Fruit fly (Drosophila melanogaster) whole organism: Measurements from ENCODE around the gene CG34177.

Experiments used
- CG8478 ChIP-seq: fragments of >200 bp; optimal IDR thresholded peaks from 2 replicates; lab custom pipeline; 2018; ENCODE audit warnings: inconsistent platforms
- Dll ChIP-seq: fragments of >200 bp; optimal IDR thresholded peaks from 2 replicates; lab custom pipeline; 2017
- EcR ChIP-seq, 2 experiments: fragments of >200 bp; optimal IDR thresholded peaks; 2 replicates each; lab custom pipeline; 2017; ENCODE audit warnings: missing biosample characterization in 2 of 2, missing genetic modification characterization in 2 of 2, missing genetic modification reagents in 2 of 2
- pan ChIP-seq: fragments of >200 bp; optimal IDR thresholded peaks from 2 replicates; lab custom pipeline; 2017
- psq ChIP-seq: fragments of >200 bp; optimal IDR thresholded peaks from 2 replicates; lab custom pipeline; 2017
- usp ChIP-seq: fragments of >200 bp; optimal IDR thresholded peaks from 2 replicates; lab custom pipeline; 2017; ENCODE audit warnings: missing biosample characterization, missing genetic modification characterization, mixed read lengths

Gene CG34177

DNA sequence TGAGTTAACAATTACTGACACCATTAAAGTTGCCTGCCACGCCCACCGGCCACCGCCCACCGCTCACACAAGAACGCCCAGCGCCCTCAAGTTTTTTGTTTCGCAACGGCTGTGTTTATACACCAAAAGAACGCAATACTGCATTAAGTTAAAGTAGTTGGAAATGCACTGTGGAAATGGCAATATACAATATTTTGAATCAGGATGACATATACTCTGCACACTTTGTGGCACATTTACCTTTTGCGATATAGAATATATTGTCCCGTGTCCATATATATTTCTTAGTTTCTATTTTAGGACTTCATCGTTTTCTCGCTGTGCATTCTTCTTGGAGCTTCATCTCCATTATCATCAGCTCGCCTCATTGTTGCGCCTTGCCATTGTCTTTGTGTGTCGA, 17.6 kb upstream of the CG34177 start:
- no peak for TF ChIP-seq pan (lab: Kevin White, UChicago)

- no peak for TF ChIP-seq CG8478
Measured at dm6 chr2L:4416903-4417302, 16.8 kb upstream of the CG34177 start.

DNA sequence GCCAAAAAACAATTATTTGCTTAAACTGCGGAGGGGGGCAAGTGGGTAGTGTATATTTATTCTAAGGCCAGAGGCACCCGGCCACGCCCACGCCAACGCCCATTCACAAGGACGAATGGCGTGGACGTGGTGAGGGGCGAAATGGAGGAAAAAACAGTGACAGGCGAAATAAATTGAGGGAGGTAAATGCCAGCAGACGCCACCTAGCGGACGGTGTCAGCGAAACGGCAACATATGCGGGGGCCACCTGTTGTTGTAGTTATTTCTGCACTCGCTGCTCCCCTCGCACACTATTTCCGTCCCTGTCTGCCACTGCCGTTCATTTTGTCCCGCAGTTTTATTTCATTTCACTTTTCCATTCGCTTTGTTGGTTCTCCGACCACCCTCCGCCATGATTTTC, 15.7 kb upstream of the CG34177 start:
- TF ChIP-seq psq (lab: Kevin White, UChicago) (no peak), pan (lab: Kevin White, UChicago) (no peak), usp (GFP tag; lab: Kevin White, UChicago) (no peak), CG8478 (no peak), Dll (lab: Kevin White, UChicago) (no peak), EcR (GFP tag; optimal IDR thresholded peaks at IDR 0.05; lab: Kevin White, UChicago) (no peak)

DNA sequence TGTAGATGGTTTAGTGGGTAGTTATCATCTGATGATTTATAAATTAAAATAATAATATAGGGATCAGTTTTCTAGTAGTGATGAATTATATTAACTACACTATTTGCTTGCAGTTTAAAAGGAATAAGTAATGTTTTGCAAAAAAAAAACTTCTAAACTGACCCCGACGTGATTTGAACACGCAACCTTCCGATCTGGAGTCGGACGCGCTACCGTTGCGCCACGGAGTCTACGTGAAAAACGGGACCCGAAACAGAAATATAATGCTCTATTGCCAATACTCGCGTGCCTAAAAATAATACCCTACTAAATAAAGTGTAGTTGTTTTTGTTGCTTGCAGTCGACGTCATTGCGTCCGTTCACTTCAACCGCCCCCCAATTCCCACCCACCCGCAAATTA, 14.9 kb upstream of the CG34177 start:
- TF ChIP-seq Dll (lab: Kevin White, UChicago) = no peak
- no peak for TF ChIP-seq usp (GFP tag; lab: Kevin White, UChicago)
- no peak for TF ChIP-seq EcR (GFP tag; optimal IDR thresholded peaks at IDR 0.05; lab: Kevin White, UChicago)
- TF ChIP-seq pan (lab: Kevin White, UChicago) = no peak
- no peak for TF ChIP-seq psq (lab: Kevin White, UChicago)
- TF ChIP-seq CG8478 = no peak

dm6 chr2L:4422154-4422553, 11.6 kb upstream of the CG34177 start:
- TF ChIP-seq pan (lab: Kevin White, UChicago) = no peak
- TF ChIP-seq psq (lab: Kevin White, UChicago) = no peak
- TF ChIP-seq usp (GFP tag; lab: Kevin White, UChicago) = no peak
- no peak for TF ChIP-seq Dll (lab: Kevin White, UChicago)
- no peak for TF ChIP-seq CG8478
- no peak for TF ChIP-seq EcR (GFP tag; optimal IDR thresholded peaks at IDR 0.05; lab: Kevin White, UChicago)

- no peak for TF ChIP-seq CG8478
- no peak for TF ChIP-seq Dll (lab: Kevin White, UChicago)
- no peak for TF ChIP-seq EcR (GFP tag; optimal IDR thresholded peaks at IDR 0.05; lab: Kevin White, UChicago)
- no peak for TF ChIP-seq usp (GFP tag; lab: Kevin White, UChicago)
- TF ChIP-seq psq (lab: Kevin White, UChicago) = no peak
- no peak for TF ChIP-seq pan (lab: Kevin White, UChicago)
Measured at dm6 chr2L:4437487-4437886, 3.8 kb downstream of the CG34177 start, which contains the start of gene CG43056. Gene CG43056, plus strand, starts transcription at chr2L:4437787.

DNA sequence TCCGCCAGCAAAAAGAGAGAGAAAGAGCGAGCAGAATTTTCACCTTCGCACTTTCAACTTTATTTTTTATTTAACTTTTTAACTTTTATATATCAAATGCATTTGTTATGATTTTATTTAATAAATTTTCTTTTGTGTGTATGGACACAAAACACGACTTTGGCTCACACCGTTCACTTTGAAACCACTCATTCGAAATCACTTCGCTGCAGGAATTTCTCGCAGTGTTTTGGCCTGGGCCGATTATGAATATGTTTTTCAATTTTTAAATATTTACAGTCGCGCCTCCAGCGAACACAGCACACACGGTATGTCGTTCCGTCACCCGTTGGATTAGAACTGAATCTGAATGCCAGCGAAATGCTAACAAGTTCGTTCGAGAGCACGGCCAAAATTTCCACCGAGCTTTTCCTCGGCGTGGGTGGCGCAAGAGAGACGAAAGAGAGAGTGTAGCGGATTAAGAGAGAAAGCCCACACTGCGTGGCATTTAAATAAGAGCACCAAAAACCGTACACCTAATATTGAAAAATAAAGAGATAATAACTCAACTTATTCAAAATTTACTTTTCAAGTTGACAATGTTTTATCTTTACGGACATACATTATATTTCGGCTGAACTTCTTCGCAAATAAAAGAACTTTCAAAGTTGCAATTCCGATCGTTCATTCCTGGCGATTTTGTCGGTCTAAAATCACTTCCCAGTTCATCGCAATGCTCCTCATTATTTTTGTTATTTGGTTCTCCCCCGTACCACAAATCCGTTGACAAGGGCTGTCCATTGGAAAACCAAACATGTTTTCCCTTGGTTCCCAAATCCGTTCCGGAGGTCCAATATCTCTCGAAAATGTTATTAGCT, 7.4 kb downstream of the CG34177 start, which contains the start of gene CG15431:
Gene CG15431 (minus strand): TSS at position 402 of the 857 bp plus-strand sequence.
- TF ChIP-seq CG8478 = no peak
- no peak for TF ChIP-seq psq (lab: Kevin White, UChicago)
- no peak for TF ChIP-seq usp (GFP tag; lab: Kevin White, UChicago)
- no peak for TF ChIP-seq Dll (lab: Kevin White, UChicago)

DNA sequence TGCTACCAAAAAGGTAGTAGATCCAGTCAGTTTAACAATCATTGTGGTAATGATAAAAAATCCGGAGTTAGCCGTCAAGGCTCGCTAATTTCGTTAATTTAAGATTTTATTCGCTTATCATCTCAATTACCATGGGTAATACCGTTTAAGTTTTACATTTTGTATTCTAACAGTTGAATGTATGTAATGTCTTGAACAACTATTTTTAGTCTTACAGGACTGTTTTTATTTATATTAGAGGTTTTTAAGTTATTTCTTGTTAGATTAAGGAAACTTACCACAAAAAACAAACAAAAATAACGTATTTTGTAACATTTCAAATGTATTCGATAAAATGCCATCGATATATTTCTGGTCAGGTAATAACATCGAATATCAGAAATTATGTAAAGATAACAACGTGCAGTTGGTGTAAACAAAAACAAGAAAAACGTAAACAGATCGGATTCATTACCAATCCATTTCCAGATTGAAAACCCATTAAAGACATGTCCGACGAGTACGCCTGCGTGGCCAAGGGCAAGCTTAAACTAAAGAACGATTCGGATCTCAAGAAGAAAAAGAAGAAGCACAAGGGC, 8.4 kb downstream of the CG34177 start, which contains the start of the genes Sfp24F and CG15432:
Gene Sfp24F (minus strand): TSS at position 51 of the 578 bp plus-strand sequence.
Gene CG15432 (plus strand): TSS at position 311 of the 578 bp plus-strand sequence.
- TF ChIP-seq pan (lab: Kevin White, UChicago) = no peak
- TF ChIP-seq EcR (GFP tag; optimal IDR thresholded peaks at IDR 0.05; lab: Kevin White, UChicago) = no peak
- no peak for TF ChIP-seq Dll (lab: Kevin White, UChicago)
- no peak for TF ChIP-seq CG8478
- TF ChIP-seq usp (GFP tag; lab: Kevin White, UChicago) = no peak
- TF ChIP-seq psq (lab: Kevin White, UChicago) = no peak

dm6 chr2L:4444457-4444856, 10.7 kb downstream of the CG34177 start, which contains the start of the genes morgue and Elp3:
Gene morgue, minus strand, starts transcription at chr2L:4444680.
Gene Elp3, plus strand, starts transcription at chr2L:4444732.
- TF ChIP-seq usp (GFP tag; lab: Kevin White, UChicago) (no peak), Dll (lab: Kevin White, UChicago) (no peak), EcR (GFP tag; optimal IDR thresholded peaks at IDR 0.05; lab: Kevin White, UChicago) (no peak), CG8478 (no peak), pan (lab: Kevin White, UChicago) (no peak), psq (lab: Kevin White, UChicago) (no peak)

- TF ChIP-seq usp (GFP tag; lab: Kevin White, UChicago) (no peak), Dll (lab: Kevin White, UChicago) (no peak), CG8478 (no peak), psq (lab: Kevin White, UChicago) (no peak), EcR (GFP tag; optimal IDR thresholded peaks at IDR 0.05; lab: Kevin White, UChicago) (no peak), pan (lab: Kevin White, UChicago) (no peak)
Measured at dm6 chr2L:4448582-4449016, 14.9 kb downstream of the CG34177 start, which contains the start of gene MFS18. Gene MFS18, minus strand, starts transcription at chr2L:4448635.

DNA sequence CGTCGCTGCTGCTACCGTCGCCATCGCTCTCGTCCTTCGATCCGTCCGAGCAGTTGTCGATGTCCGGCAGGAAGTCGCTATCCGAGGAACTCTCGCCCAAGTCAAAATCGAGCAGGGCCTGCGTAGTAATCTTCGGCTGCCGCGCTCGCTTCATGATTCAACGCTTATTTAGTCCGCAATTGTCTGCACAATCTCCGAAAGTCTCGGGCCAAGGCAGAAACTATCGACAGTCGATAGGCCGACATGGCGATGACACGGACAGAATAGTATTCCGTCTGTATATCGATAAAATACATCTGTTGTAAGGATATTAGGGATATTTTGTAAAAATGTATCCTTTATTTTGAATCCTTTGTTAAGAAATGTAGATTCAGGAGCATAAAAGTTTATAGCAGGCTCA, 19.1 kb downstream of the CG34177 start, which contains the start of gene CG15439:
Gene CG15439 (minus strand): TSS at position 241 of the 400 bp plus-strand sequence.
- TF ChIP-seq Dll (lab: Kevin White, UChicago) = no peak
- TF ChIP-seq CG8478 = no peak
- TF ChIP-seq usp (GFP tag; lab: Kevin White, UChicago) = no peak
- no peak for TF ChIP-seq pan (lab: Kevin White, UChicago)
- TF ChIP-seq EcR (GFP tag; optimal IDR thresholded peaks at IDR 0.05; lab: Kevin White, UChicago) = no peak
- TF ChIP-seq psq (lab: Kevin White, UChicago) = no peak
